Fruit fly (Drosophila melanogaster) whole organism, embryonic: Measurements from ENCODE around the gene Prp31.

Source experiments
- CG15011 ChIP-seq: fragments of 200-800 bp; sonication (Bioruptor generic); optimal IDR thresholded peaks from 3 replicates; lab custom pipeline; 2018; ENCODE audit warnings: missing biosample characterization, mild to moderate bottlenecking, missing genetic modification characterization
- CG6254 ChIP-seq: fragments of 200-800 bp; sonication (Bioruptor generic); optimal IDR thresholded peaks from 3 replicates; lab custom pipeline; 2017; ENCODE audit warnings: mild to moderate bottlenecking, missing biosample characterization, missing genetic modification reagents, missing genetic modification characterization
- CG8281 ChIP-seq: fragments of 200-800 bp; sonication (Bioruptor generic); optimal IDR thresholded peaks from 2 replicates; lab custom pipeline; 2018; ENCODE audit warnings: missing biosample characterization, mild to moderate bottlenecking, missing genetic modification characterization, moderate library complexity
- stwl ChIP-seq: fragments of 200-800 bp; sonication (Bioruptor generic); optimal IDR thresholded peaks from 3 replicates; lab custom pipeline; 2018; ENCODE audit warnings: missing biosample characterization, mild to moderate bottlenecking, missing genetic modification characterization, moderate library complexity

DNA sequence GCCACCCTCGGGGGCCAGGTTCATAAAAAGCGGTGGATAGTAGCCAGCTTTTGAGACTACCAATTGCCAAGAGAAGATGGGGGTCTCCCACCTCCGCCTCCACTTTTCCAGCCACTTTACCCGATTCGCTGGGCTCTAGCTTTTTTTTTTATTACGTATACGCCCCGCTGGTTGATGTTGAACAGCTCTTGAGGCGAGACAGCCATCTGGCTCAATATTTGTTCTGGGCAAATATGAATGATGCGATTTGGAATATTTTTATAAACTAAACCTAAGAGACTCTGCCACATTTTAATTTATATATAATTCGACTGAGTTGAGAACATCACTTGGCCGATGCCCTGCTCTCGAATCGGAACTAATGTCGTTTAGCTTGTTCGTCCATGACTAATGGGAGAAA, 8.9 kb upstream of the Prp31 start:
- TF ChIP-seq stwl (tag; lab: Kevin White, UChicago) = no peak
- no peak for TF ChIP-seq CG6254 (GFP tag; lab: Kevin White, UChicago)
- no peak for TF ChIP-seq CG15011 (GFP tag; lab: Kevin White, UChicago)
- no peak for TF ChIP-seq CG8281 (tag; lab: Kevin White, UChicago)
